Worm (Caenorhabditis elegans): ENCODE data around the gene Y43E12A.2.
"Not testable (repeated sequence)": the region's sequence is repeated elsewhere in the genome, so short reads cannot be mapped to it uniquely, and the experiment has no call there.

Gene Y43E12A.2

ce11 chrIV:10950363-10951214 is 31.3 kb upstream of the Y43E12A.2 start:
- TF ChIP-seq ztf-29 (GFP tag; IDR thresholded peaks at IDR 0.05), result no peak
- TF ChIP-seq flt-1 (GFP tag; IDR thresholded peaks at IDR 0.05), result no peak
- TF ChIP-seq ztf-23 (GFP tag; IDR thresholded peaks at IDR 0.05), result no peak
- no peak for TF ChIP-seq med-1 (GFP tag; optimal IDR thresholded peaks at IDR 0.05; ENCODE audit: insufficient read depth)
- no peak for TF ChIP-seq cog-1 (tag; optimal IDR thresholded peaks at IDR 0.05)
- TF ChIP-seq tab-1 (GFP tag; IDR thresholded peaks at IDR 0.05), result no peak
- no peak for TF ChIP-seq klf-2 (GFP tag; conservative IDR thresholded peaks at IDR 0.05)
- no peak for TF ChIP-seq T22C8.4 (GFP tag; IDR thresholded peaks at IDR 0.05)
- TF ChIP-seq ref-1 (GFP tag; conservative IDR thresholded peaks at IDR 0.05), result no peak

- TF ChIP-seq klf-2 (GFP tag; conservative IDR thresholded peaks at IDR 0.05) (no peak), ztf-23 (GFP tag; IDR thresholded peaks at IDR 0.05) (no peak), T22C8.4 (GFP tag; IDR thresholded peaks at IDR 0.05) (no peak), med-1 (GFP tag; optimal IDR thresholded peaks at IDR 0.05; ENCODE audit: insufficient read depth) (no peak), flt-1 (GFP tag; IDR thresholded peaks at IDR 0.05) (no peak), ref-1 (GFP tag; conservative IDR thresholded peaks at IDR 0.05) (no peak), tab-1 (GFP tag; IDR thresholded peaks at IDR 0.05) (no peak), cog-1 (tag; optimal IDR thresholded peaks at IDR 0.05) (no peak), ztf-29 (GFP tag; IDR thresholded peaks at IDR 0.05) (no peak)
These were observed 29.9 kb upstream of the Y43E12A.2 start, which contains the start of gene Y69E1A.3 for ce11 chrIV:10951997-10952396. Gene Y69E1A.3, plus strand, starts transcription at chrIV:10952297.

ce11 chrIV:10954955-10955354 is 26.9 kb upstream of the Y43E12A.2 start, which contains the start of gene Y69E1A.4:
Gene Y69E1A.4, plus strand, starts transcription at chrIV:10955255.
- not testable (repeated sequence) for TF ChIP-seq T22C8.4 (GFP tag; IDR thresholded peaks at IDR 0.05); tab-1 (GFP tag; IDR thresholded peaks at IDR 0.05); cog-1 (tag; optimal IDR thresholded peaks at IDR 0.05)

- TF ChIP-seq klf-2 (GFP tag; conservative IDR thresholded peaks at IDR 0.05), result no peak
- TF ChIP-seq ztf-23 (GFP tag; IDR thresholded peaks at IDR 0.05), result no peak
- TF ChIP-seq cog-1 (tag; optimal IDR thresholded peaks at IDR 0.05), result no peak
- TF ChIP-seq tab-1 (GFP tag; IDR thresholded peaks at IDR 0.05), result no peak
These were observed 24.2 kb upstream of the Y43E12A.2 start, which contains the start of gene Y69E1A.5 for ce11 chrIV:10957583-10958229. Gene Y69E1A.5, minus strand, starts transcription at chrIV:10957655.

DNA sequence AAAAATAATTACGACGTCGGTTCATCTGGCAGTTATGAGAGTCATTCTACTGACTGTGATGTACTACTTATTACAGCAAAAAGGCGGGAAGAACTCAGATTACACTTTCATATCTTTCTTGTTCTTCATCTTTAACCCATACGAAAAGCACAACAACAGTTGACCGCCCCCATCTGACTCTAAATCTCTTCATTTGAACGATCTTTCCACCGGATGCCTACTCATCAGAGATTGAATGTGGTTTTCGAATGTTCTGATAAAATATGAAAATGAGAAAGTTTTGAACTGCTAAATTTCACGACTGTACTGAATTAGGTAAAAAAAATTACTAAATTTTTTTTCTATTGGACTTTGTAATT is 23.7 kb upstream of the Y43E12A.2 start, which contains the start of gene sri-19:
sri-19 (plus strand) TSS at position 143 of the 359 bp plus-strand sequence.
- no peak for TF ChIP-seq flt-1 (GFP tag; IDR thresholded peaks at IDR 0.05)
- TF ChIP-seq ztf-23 (GFP tag; IDR thresholded peaks at IDR 0.05), result no peak
- TF ChIP-seq ref-1 (GFP tag; conservative IDR thresholded peaks at IDR 0.05), result no peak
- TF ChIP-seq ztf-29 (GFP tag; IDR thresholded peaks at IDR 0.05), result no peak
- no peak for TF ChIP-seq med-1 (GFP tag; optimal IDR thresholded peaks at IDR 0.05; ENCODE audit: insufficient read depth)
- TF ChIP-seq cog-1 (tag; optimal IDR thresholded peaks at IDR 0.05), result no peak
- no peak for TF ChIP-seq T22C8.4 (GFP tag; IDR thresholded peaks at IDR 0.05)

- TF ChIP-seq ztf-29 (GFP tag; IDR thresholded peaks at IDR 0.05) (no peak), cog-1 (tag; optimal IDR thresholded peaks at IDR 0.05) (no peak), tab-1 (GFP tag; IDR thresholded peaks at IDR 0.05) (no peak), T22C8.4 (GFP tag; IDR thresholded peaks at IDR 0.05) (no peak), ztf-23 (GFP tag; IDR thresholded peaks at IDR 0.05) (no peak), med-1 (GFP tag; optimal IDR thresholded peaks at IDR 0.05; ENCODE audit: insufficient read depth) (no peak), ref-1 (GFP tag; conservative IDR thresholded peaks at IDR 0.05) (no peak), klf-2 (GFP tag; conservative IDR thresholded peaks at IDR 0.05) (no peak)
These were observed 17.2 kb upstream of the Y43E12A.2 start for ce11 chrIV:10964688-10965087.

DNA sequence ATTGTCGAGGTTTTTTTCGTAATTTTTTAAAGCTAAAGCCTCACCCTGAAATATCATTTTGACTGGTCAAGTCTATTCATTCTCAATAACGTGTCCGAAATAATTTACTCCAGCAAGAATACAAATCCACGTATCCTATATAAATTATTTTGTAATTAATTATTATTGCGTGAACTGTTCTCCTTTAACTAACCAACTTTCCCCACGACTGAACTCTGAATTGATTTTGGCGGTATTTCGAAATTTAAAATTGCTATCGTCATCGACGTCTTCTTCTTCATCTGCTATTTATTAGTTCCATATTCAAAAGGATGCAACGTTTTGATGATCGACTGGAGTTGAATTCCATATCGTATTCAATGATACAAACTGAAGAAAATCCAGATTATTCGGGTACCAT is 15.5 kb upstream of the Y43E12A.2 start, which contains the start of the genes aqp-3 and Y69E1A.8:
aqp-3 (minus strand) TSS at position 101 of the 400 bp plus-strand sequence.
Y69E1A.8 (plus strand) TSS at position 246 of the 400 bp plus-strand sequence.
- TF ChIP-seq ref-1 (GFP tag; conservative IDR thresholded peaks at IDR 0.05), result no peak
- TF ChIP-seq med-1 (GFP tag; optimal IDR thresholded peaks at IDR 0.05; ENCODE audit: insufficient read depth), result no peak
- no peak for TF ChIP-seq klf-2 (GFP tag; conservative IDR thresholded peaks at IDR 0.05)
- TF ChIP-seq T22C8.4 (GFP tag; IDR thresholded peaks at IDR 0.05), result no peak
- TF ChIP-seq flt-1 (GFP tag; IDR thresholded peaks at IDR 0.05), result no peak
- TF ChIP-seq tab-1 (GFP tag; IDR thresholded peaks at IDR 0.05), result no peak
- TF ChIP-seq ztf-23 (GFP tag; IDR thresholded peaks at IDR 0.05), result no peak
- TF ChIP-seq ztf-29 (GFP tag; IDR thresholded peaks at IDR 0.05), result no peak

- TF ChIP-seq tab-1 (GFP tag; IDR thresholded peaks at IDR 0.05), result no peak
- no peak for TF ChIP-seq klf-2 (GFP tag; conservative IDR thresholded peaks at IDR 0.05)
- no peak for TF ChIP-seq flt-1 (GFP tag; IDR thresholded peaks at IDR 0.05)
- TF ChIP-seq ref-1 (GFP tag; conservative IDR thresholded peaks at IDR 0.05), result no peak
- TF ChIP-seq med-1 (GFP tag; optimal IDR thresholded peaks at IDR 0.05; ENCODE audit: insufficient read depth), result no peak
These were observed 11.5 kb upstream of the Y43E12A.2 start for ce11 chrIV:10970333-10970732.

ce11 chrIV:10970767-10971166 is 11.1 kb upstream of the Y43E12A.2 start:
- TF ChIP-seq T22C8.4 (GFP tag; IDR thresholded peaks at IDR 0.05) (no peak), klf-2 (GFP tag; conservative IDR thresholded peaks at IDR 0.05) (no peak), tab-1 (GFP tag; IDR thresholded peaks at IDR 0.05) (no peak)

Measured in whole organism, midembryonic.